Worm (Caenorhabditis elegans): Measurements from ENCODE around the gene eat-3.

eat-3 gene

ce11 chrII:9324824-9325351 lies at the start of gene eat-3:
eat-3 (plus strand) TSS chrII:9324874.
- no peak for TF ChIP-seq tab-1 (GFP tag; IDR thresholded peaks at IDR 0.05)
- no peak for TF ChIP-seq T22C8.4 (GFP tag; IDR thresholded peaks at IDR 0.05)
- TF ChIP-seq ztf-23 (GFP tag; IDR thresholded peaks at IDR 0.05) = peak; percentile 65
- TF ChIP-seq ref-1 (GFP tag; conservative IDR thresholded peaks at IDR 0.05) = no peak
- TF ChIP-seq med-1 (GFP tag; optimal IDR thresholded peaks at IDR 0.05; ENCODE audit: insufficient read depth) = no peak

- no peak for TF ChIP-seq ztf-29 (GFP tag; IDR thresholded peaks at IDR 0.05)
- no peak for TF ChIP-seq ztf-23 (GFP tag; IDR thresholded peaks at IDR 0.05)
- TF ChIP-seq ref-1 (GFP tag; conservative IDR thresholded peaks at IDR 0.05) = no peak
- TF ChIP-seq med-1 (GFP tag; optimal IDR thresholded peaks at IDR 0.05; ENCODE audit: insufficient read depth) = no peak
- TF ChIP-seq tab-1 (GFP tag; IDR thresholded peaks at IDR 0.05) = no peak
- no peak for TF ChIP-seq klf-2 (GFP tag; conservative IDR thresholded peaks at IDR 0.05)
- no peak for TF ChIP-seq cog-1 (tag; optimal IDR thresholded peaks at IDR 0.05)
- TF ChIP-seq flt-1 (GFP tag; IDR thresholded peaks at IDR 0.05) = no peak
- no peak for TF ChIP-seq T22C8.4 (GFP tag; IDR thresholded peaks at IDR 0.05)
These were observed 49.5 kb upstream of the eat-3 start for ce11 chrII:9275173-9275572.

ce11 chrII:9277153-9277552 lies 47.5 kb upstream of the eat-3 start:
- no peak for TF ChIP-seq T22C8.4 (GFP tag; IDR thresholded peaks at IDR 0.05)
- no peak for TF ChIP-seq med-1 (GFP tag; optimal IDR thresholded peaks at IDR 0.05; ENCODE audit: insufficient read depth)
- no peak for TF ChIP-seq ref-1 (GFP tag; conservative IDR thresholded peaks at IDR 0.05)
- no peak for TF ChIP-seq flt-1 (GFP tag; IDR thresholded peaks at IDR 0.05)
- TF ChIP-seq ztf-23 (GFP tag; IDR thresholded peaks at IDR 0.05) = no peak
- no peak for TF ChIP-seq tab-1 (GFP tag; IDR thresholded peaks at IDR 0.05)
- TF ChIP-seq cog-1 (tag; optimal IDR thresholded peaks at IDR 0.05) = no peak
- no peak for TF ChIP-seq klf-2 (GFP tag; conservative IDR thresholded peaks at IDR 0.05)
- no peak for TF ChIP-seq ztf-29 (GFP tag; IDR thresholded peaks at IDR 0.05)

- no peak for TF ChIP-seq flt-1 (GFP tag; IDR thresholded peaks at IDR 0.05)
- no peak for TF ChIP-seq ztf-29 (GFP tag; IDR thresholded peaks at IDR 0.05)
- no peak for TF ChIP-seq klf-2 (GFP tag; conservative IDR thresholded peaks at IDR 0.05)
- TF ChIP-seq med-1 (GFP tag; optimal IDR thresholded peaks at IDR 0.05; ENCODE audit: insufficient read depth) = no peak
- TF ChIP-seq cog-1 (tag; optimal IDR thresholded peaks at IDR 0.05) = no peak
- no peak for TF ChIP-seq ref-1 (GFP tag; conservative IDR thresholded peaks at IDR 0.05)
- no peak for TF ChIP-seq tab-1 (GFP tag; IDR thresholded peaks at IDR 0.05)
- no peak for TF ChIP-seq T22C8.4 (GFP tag; IDR thresholded peaks at IDR 0.05)
These were observed 45.7 kb upstream of the eat-3 start for ce11 chrII:9279016-9279415.

ce11 chrII:9280048-9280772 lies 44.5 kb upstream of the eat-3 start, which contains the start of gene gldi-3:
gldi-3 (minus strand) TSS chrII:9280098.
- TF ChIP-seq ref-1 (GFP tag; conservative IDR thresholded peaks at IDR 0.05) = no peak
- no peak for TF ChIP-seq flt-1 (GFP tag; IDR thresholded peaks at IDR 0.05)
- no peak for TF ChIP-seq tab-1 (GFP tag; IDR thresholded peaks at IDR 0.05)
- no peak for TF ChIP-seq T22C8.4 (GFP tag; IDR thresholded peaks at IDR 0.05)
- TF ChIP-seq med-1 (GFP tag; optimal IDR thresholded peaks at IDR 0.05; ENCODE audit: insufficient read depth) = no peak
- TF ChIP-seq ztf-29 (GFP tag; IDR thresholded peaks at IDR 0.05) = no peak
- TF ChIP-seq ztf-23 (GFP tag; IDR thresholded peaks at IDR 0.05) = no peak
- no peak for TF ChIP-seq cog-1 (tag; optimal IDR thresholded peaks at IDR 0.05)
- no peak for TF ChIP-seq klf-2 (GFP tag; conservative IDR thresholded peaks at IDR 0.05)

- TF ChIP-seq flt-1 (GFP tag; IDR thresholded peaks at IDR 0.05) = no peak
- TF ChIP-seq T22C8.4 (GFP tag; IDR thresholded peaks at IDR 0.05) = no peak
- TF ChIP-seq ztf-29 (GFP tag; IDR thresholded peaks at IDR 0.05) = no peak
- TF ChIP-seq cog-1 (tag; optimal IDR thresholded peaks at IDR 0.05) = no peak
- TF ChIP-seq klf-2 (GFP tag; conservative IDR thresholded peaks at IDR 0.05) = no peak
- no peak for TF ChIP-seq med-1 (GFP tag; optimal IDR thresholded peaks at IDR 0.05; ENCODE audit: insufficient read depth)
- TF ChIP-seq ztf-23 (GFP tag; IDR thresholded peaks at IDR 0.05) = no peak
- TF ChIP-seq tab-1 (GFP tag; IDR thresholded peaks at IDR 0.05) = no peak
- TF ChIP-seq ref-1 (GFP tag; conservative IDR thresholded peaks at IDR 0.05) = no peak
These were observed 43.8 kb upstream of the eat-3 start for ce11 chrII:9280846-9281245.

- TF ChIP-seq ztf-23 (GFP tag; IDR thresholded peaks at IDR 0.05) = no peak
These were observed 43.1 kb upstream of the eat-3 start for ce11 chrII:9281595-9281994.

- TF ChIP-seq med-1 (GFP tag; optimal IDR thresholded peaks at IDR 0.05; ENCODE audit: insufficient read depth) = no peak
- no peak for TF ChIP-seq ref-1 (GFP tag; conservative IDR thresholded peaks at IDR 0.05)
- TF ChIP-seq ztf-23 (GFP tag; IDR thresholded peaks at IDR 0.05) = no peak
- no peak for TF ChIP-seq T22C8.4 (GFP tag; IDR thresholded peaks at IDR 0.05)
- TF ChIP-seq tab-1 (GFP tag; IDR thresholded peaks at IDR 0.05) = no peak
- TF ChIP-seq flt-1 (GFP tag; IDR thresholded peaks at IDR 0.05) = no peak
- TF ChIP-seq cog-1 (tag; optimal IDR thresholded peaks at IDR 0.05) = no peak
- TF ChIP-seq klf-2 (GFP tag; conservative IDR thresholded peaks at IDR 0.05) = no peak
- TF ChIP-seq ztf-29 (GFP tag; IDR thresholded peaks at IDR 0.05) = no peak
These were observed 42.6 kb upstream of the eat-3 start for ce11 chrII:9282065-9282464.

- TF ChIP-seq T22C8.4 (GFP tag; IDR thresholded peaks at IDR 0.05) (peak; percentile 90), flt-1 (GFP tag; IDR thresholded peaks at IDR 0.05) (peak; percentile 66; the same call in 1 of the 2 replicates), cog-1 (tag; optimal IDR thresholded peaks at IDR 0.05) (peak; percentile 79), ztf-23 (GFP tag; IDR thresholded peaks at IDR 0.05) (peak; percentile 58; the same call in 1 of the 2 replicates), klf-2 (GFP tag; conservative IDR thresholded peaks at IDR 0.05) (no peak), tab-1 (GFP tag; IDR thresholded peaks at IDR 0.05) (no peak), ref-1 (GFP tag; conservative IDR thresholded peaks at IDR 0.05) (no peak), ztf-29 (GFP tag; IDR thresholded peaks at IDR 0.05) (no peak), med-1 (GFP tag; optimal IDR thresholded peaks at IDR 0.05; ENCODE audit: insufficient read depth) (no peak)
These were observed 41.9 kb upstream of the eat-3 start for ce11 chrII:9282787-9283186.

Measured in whole organism, midembryonic.